Worm (Caenorhabditis elegans) whole organism, L4/young adult: ENCODE data around the gene K08F9.3.

ENCODE experiments used
- W03F9.2 ChIP-seq: fragments of 150-350 bp; optimal IDR thresholded peaks from 2 replicates; lab custom pipeline; 2014; ENCODE audit warnings: missing biosample characterization, missing genetic modification characterization
- dao-5 ChIP-seq: sonication (generic microtip); optimal IDR thresholded peaks from 2 replicates; lab custom pipeline; 2016; ENCODE audit warnings: missing genotype, missing genetic modification characterization, moderate library complexity, missing compliant biosample characterization
- him-1 ChIP-seq: sonication (generic microtip); optimal IDR thresholded peaks from 2 replicates; lab custom pipeline; 2016; ENCODE audit warnings: missing genotype, missing genetic modification reagents, missing genetic modification characterization, missing compliant biosample characterization

ce11 chrV:15152010-15152409 lies 11.7 kb downstream of the K08F9.3 start:
- TF ChIP-seq W03F9.2 (tag; lab: Kevin White, UChicago): no peak
- TF ChIP-seq him-1 (tag; lab: Kevin White, UChicago): no peak
- no peak for TF ChIP-seq dao-5 (tag; lab: Kevin White, UChicago)
